Fruit fly (Drosophila melanogaster) whole organism, larva: ENCODE results near the gene Adgf-D.
A peak's percentile ranks its signal among the peaks of the same experiment; 100 is the strongest.

Experiments
- noc ChIP-seq: fragments of 200-800 bp; sonication (Bioruptor generic); optimal IDR thresholded peaks from 3 replicates; lab custom pipeline; 2019; ENCODE audit warnings: missing biosample characterization, mild to moderate bottlenecking, missing genetic modification characterization, moderate library complexity

Adgf-D gene

dm6 chr3R:13682994-13683623 lies 22.1 kb downstream of the Adgf-D start:
- no peak for TF ChIP-seq noc (tag; lab: Kevin White, UChicago)

dm6 chr3R:13676137-13677086 lies 28.8 kb downstream of the Adgf-D start, which contains the start of the genes Lkb1 and CG9588:
Lkb1 (plus strand) TSS chr3R:13676549.
CG9588 (minus strand) TSS chr3R:13676681.
- TF ChIP-seq noc (tag; lab: Kevin White, UChicago), result no peak

DNA sequence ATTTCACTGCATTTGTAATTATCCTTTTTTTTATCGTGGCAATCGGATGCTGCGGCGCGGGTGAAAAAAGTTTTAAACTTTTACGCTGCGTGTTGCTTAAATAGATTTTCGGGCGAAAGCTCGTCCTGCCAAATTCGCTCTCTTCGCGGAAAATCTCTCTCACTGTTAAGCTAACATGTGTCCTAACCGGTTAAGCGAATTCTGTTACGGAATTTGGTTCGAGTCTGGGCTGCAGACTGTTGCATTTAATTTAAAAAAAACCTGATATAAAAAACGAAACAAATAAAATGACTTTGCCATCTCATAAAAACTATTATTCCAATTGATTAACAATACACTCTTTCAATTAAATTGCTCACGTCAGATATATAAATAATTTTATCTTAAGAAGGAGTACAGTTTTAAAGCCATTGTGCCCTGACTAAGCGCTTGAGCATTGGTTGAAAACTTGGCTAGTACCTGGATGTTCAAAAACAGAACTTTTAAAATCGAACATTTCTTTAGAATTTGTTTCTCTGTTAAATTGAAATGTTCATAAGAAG lies 30.6 kb downstream of the Adgf-D start, which contains the start of gene Task6:
Gene Task6 (minus strand): TSS at position 51 of the 542 bp plus-strand sequence.
- no peak for TF ChIP-seq noc (tag; lab: Kevin White, UChicago)

dm6 chr3R:13672898-13673297 lies 32.3 kb downstream of the Adgf-D start:
- TF ChIP-seq noc (tag; lab: Kevin White, UChicago), result no peak

DNA sequence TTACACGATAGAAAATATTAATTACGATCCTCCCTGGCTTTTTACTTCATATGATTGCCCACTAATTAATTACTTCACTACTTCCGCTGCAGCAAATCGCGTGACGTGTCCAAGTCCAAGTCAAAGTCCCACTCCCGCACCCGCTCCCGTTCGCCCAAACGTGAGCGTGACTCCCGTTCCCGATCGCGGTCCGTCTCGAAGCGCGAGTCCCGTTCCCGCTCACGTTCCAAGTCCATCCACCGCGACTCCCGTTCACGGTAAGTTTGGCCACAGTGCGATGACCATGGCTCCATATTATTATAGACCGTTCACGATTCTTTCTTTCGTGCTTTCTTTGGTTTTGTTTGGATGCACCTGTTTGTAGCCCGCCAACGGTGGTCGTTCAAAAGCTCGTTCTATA lies 39.2 kb downstream of the Adgf-D start:
- no peak for TF ChIP-seq noc (tag; lab: Kevin White, UChicago)

- TF ChIP-seq noc (tag; lab: Kevin White, UChicago), result no peak
Measured at dm6 chr3R:13662149-13662548, 43.1 kb downstream of the Adgf-D start.

DNA sequence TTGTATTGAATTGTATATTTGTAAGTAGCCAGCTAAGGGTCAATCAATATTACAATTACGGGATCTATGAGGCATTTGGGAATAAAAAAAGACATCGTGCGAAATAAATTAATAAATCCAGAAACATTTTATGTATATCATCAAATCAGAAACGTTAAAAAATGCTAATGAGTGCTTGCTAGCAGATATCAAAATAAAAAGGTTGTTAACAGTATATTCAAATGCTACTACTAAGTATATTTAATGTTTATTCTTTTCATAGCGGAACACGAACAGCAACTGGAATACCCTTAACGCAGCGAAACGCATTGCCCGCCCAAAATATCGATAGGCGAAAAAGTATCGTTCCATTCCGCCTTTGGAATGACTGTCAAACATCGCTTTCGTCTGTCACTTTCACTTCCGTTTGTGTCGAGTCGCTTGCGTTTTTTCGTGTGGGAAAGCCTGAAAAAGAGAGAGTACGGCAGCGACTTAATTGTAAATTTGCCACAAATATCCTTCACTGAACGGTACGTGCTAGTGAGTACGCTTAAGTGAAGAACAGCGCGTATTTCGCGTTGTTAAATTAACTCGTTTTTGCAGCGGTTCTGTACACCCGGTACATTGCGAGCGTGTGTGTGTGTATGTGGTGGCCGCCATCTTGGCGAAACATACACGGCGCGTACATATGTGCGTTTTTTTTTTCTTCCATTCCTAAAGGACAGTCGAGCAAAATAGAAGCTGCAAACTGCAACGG lies 44.1 kb downstream of the Adgf-D start, which contains the start of gene B52:
Gene B52 (plus strand): TSS at position 388 of the 736 bp plus-strand sequence.
- peak; percentile 71 for TF ChIP-seq noc (tag; lab: Kevin White, UChicago)

dm6 chr3R:13659865-13660738 lies 45.1 kb downstream of the Adgf-D start, which contains the start of gene Hrb87F:
Hrb87F (minus strand) TSS chr3R:13660531.
- no peak for TF ChIP-seq noc (tag; lab: Kevin White, UChicago)

dm6 chr3R:13656294-13656693 lies 48.9 kb downstream of the Adgf-D start, which contains the start of gene Rbp4:
Rbp4 (minus strand) TSS chr3R:13656394.
- TF ChIP-seq noc (tag; lab: Kevin White, UChicago), result no peak
